Worm (Caenorhabditis elegans): ENCODE data around the gene fbxa-77.

fbxa-77 gene

ce11 chrIII:1226256-1226655, 23.0 kb upstream of the fbxa-77 start (continued):
- TF ChIP-seq Y75B8A.6 (GFP tag; IDR thresholded peaks at IDR 0.05) = no peak
- no peak for TF ChIP-seq daf-8 (GFP tag; IDR thresholded peaks at IDR 0.05)
- TF ChIP-seq mep-1 (tag; optimal IDR thresholded peaks at IDR 0.05) = no peak
- TF ChIP-seq unc-130 (GFP tag; optimal IDR thresholded peaks at IDR 0.05) = no peak
- no peak for TF ChIP-seq tag-97 (GFP tag; IDR thresholded peaks at IDR 0.05)
- TF ChIP-seq unc-62 (GFP tag; optimal IDR thresholded peaks at IDR 0.05 in 1 of 2) = no peak
- TF ChIP-seq unc-62 (tag; optimal IDR thresholded peaks at IDR 0.05) = no peak
- TF ChIP-seq Y5F2A.4 (GFP tag; optimal IDR thresholded peaks at IDR 0.05) = no peak
- TF ChIP-seq ama-1 (optimal IDR thresholded peaks at IDR 0.05) = no peak
- no peak for TF ChIP-seq dpl-1 (GFP tag; optimal IDR thresholded peaks at IDR 0.05)
- TF ChIP-seq unc-39 (tag; optimal IDR thresholded peaks at IDR 0.05) = no peak
- no peak for TF ChIP-seq tra-1 (GFP tag; IDR thresholded peaks at IDR 0.05)
- TF ChIP-seq ctbp-1 (GFP tag; IDR thresholded peaks at IDR 0.05) = no peak
- TF ChIP-seq R02D3.7 (tag; optimal IDR thresholded peaks at IDR 0.05) = no peak
- no peak for TF ChIP-seq daf-19 (GFP tag; conservative IDR thresholded peaks at IDR 0.05)
- TF ChIP-seq dve-1 (tag; optimal IDR thresholded peaks at IDR 0.05; ENCODE audit: insufficient read depth) = peak; percentile 9
- no peak for TF ChIP-seq F49E8.2 (tag; optimal IDR thresholded peaks at IDR 0.05; ENCODE audit: borderline replicate concordance)
- TF ChIP-seq F26F4.8 (GFP tag; conservative IDR thresholded peaks at IDR 0.05) = no peak
- no peak for TF ChIP-seq lim-7 (GFP tag; IDR thresholded peaks at IDR 0.05)
- no peak for TF ChIP-seq Y105C5A.15 (GFP tag; IDR thresholded peaks at IDR 0.05)
- no peak for TF ChIP-seq ceh-82 (tag; optimal IDR thresholded peaks at IDR 0.05)
- TF ChIP-seq hlh-11 (tag; optimal IDR thresholded peaks at IDR 0.05) = peak; percentile 21
- 0 out of 2 replicates have a peak, but pooled peaks have one; percentile 51 for TF ChIP-seq php-3 (GFP tag; IDR thresholded peaks at IDR 0.05)
- TF ChIP-seq set-16 (GFP tag; IDR thresholded peaks at IDR 0.05) = no peak
- no peak for TF ChIP-seq ZK337.2 (GFP tag; IDR thresholded peaks at IDR 0.05)
- peak; percentile 46 for TF ChIP-seq pqm-1 (tag; optimal IDR thresholded peaks at IDR 0.05)

ce11 chrIII:1228593-1228992, 20.7 kb upstream of the fbxa-77 start:
- TF ChIP-seq daf-12 (tag; optimal IDR thresholded peaks at IDR 0.05) = no peak
- TF ChIP-seq lin-1 (GFP tag; IDR thresholded peaks at IDR 0.05) = no peak
- TF ChIP-seq pha-4 (GFP tag; IDR thresholded peaks at IDR 0.05) = no peak
- peak; percentile 72 for TF ChIP-seq pha-4 (tag; optimal IDR thresholded peaks at IDR 0.05)
- no peak for TF ChIP-seq madf-9 (GFP tag; conservative IDR thresholded peaks at IDR 0.05)
- TF ChIP-seq ceh-44 (GFP tag; IDR thresholded peaks at IDR 0.05) = no peak
- no peak for TF ChIP-seq ZK546.5 (tag; optimal IDR thresholded peaks at IDR 0.05)

ce11 chrIII:1229510-1229909, 19.8 kb upstream of the fbxa-77 start:
- TF ChIP-seq set-16 (GFP tag; IDR thresholded peaks at IDR 0.05) (peak; percentile 34; the same call in 1 of the 2 replicates), pqm-1 (tag; optimal IDR thresholded peaks at IDR 0.05) (no peak), lin-38 (GFP tag; IDR thresholded peaks at IDR 0.05) (0 out of 2 replicates have a peak, but pooled peaks have one; percentile 8)

ce11 chrIII:1230174-1230573, 19.1 kb upstream of the fbxa-77 start, which contains the start of gene pes-4:
Gene pes-4, minus strand, starts transcription at chrIII:1230274.
- TF ChIP-seq ces-1 (GFP tag; optimal IDR thresholded peaks at IDR 0.05) (no peak), daf-12 (tag; optimal IDR thresholded peaks at IDR 0.05) (no peak), nhr-76 (tag; optimal IDR thresholded peaks at IDR 0.05) (no peak), Y75B8A.6 (GFP tag; IDR thresholded peaks at IDR 0.05) (no peak), ztf-7 (tag; optimal IDR thresholded peaks at IDR 0.05) (no peak), zfp-2 (tag; optimal IDR thresholded peaks at IDR 0.05) (no peak), php-3 (GFP tag; IDR thresholded peaks at IDR 0.05) (no peak), lsy-2 (tag; optimal IDR thresholded peaks at IDR 0.05) (no peak), nhr-111 (GFP tag; optimal IDR thresholded peaks at IDR 0.05) (no peak), aly-2 (tag; optimal IDR thresholded peaks at IDR 0.05) (no peak), unc-62 (GFP tag; optimal IDR thresholded peaks at IDR 0.05 in 1 of 2) (no peak), unc-62 (tag; optimal IDR thresholded peaks at IDR 0.05) (no peak), attf-4 (tag; optimal IDR thresholded peaks at IDR 0.05) (no peak)

Measured in whole organism, L4 larva.